Fruit fly (Drosophila melanogaster): Measurements from ENCODE around the gene CG46310.
A peak's percentile ranks its signal among the peaks of the same experiment; 100 is the strongest.

Gene CG46310

dm6 chr3R:23130181-23130580, 43.5 kb upstream of the CG46310 start:
- TF ChIP-seq CG4318 (GFP tag; optimal IDR thresholded peaks at IDR 0.05) = no peak
- no peak for TF ChIP-seq Blimp-1 (GFP tag; optimal IDR thresholded peaks at IDR 0.05)
- TF ChIP-seq CG6163 (GFP tag; IDR thresholded peaks at IDR 0.05) = no peak
- TF ChIP-seq spab (GFP tag; optimal IDR thresholded peaks at IDR 0.05) = no peak
- no peak for TF ChIP-seq CG10669 (GFP tag; optimal IDR thresholded peaks at IDR 0.05)
- TF ChIP-seq Smox (GFP tag; optimal IDR thresholded peaks at IDR 0.05) = no peak
- TF ChIP-seq CG16779 (tag; optimal IDR thresholded peaks at IDR 0.05) = no peak
- no peak for TF ChIP-seq dsx (GFP tag; optimal IDR thresholded peaks at IDR 0.05; ENCODE audit: poor library complexity, severe bottlenecking)

DNA sequence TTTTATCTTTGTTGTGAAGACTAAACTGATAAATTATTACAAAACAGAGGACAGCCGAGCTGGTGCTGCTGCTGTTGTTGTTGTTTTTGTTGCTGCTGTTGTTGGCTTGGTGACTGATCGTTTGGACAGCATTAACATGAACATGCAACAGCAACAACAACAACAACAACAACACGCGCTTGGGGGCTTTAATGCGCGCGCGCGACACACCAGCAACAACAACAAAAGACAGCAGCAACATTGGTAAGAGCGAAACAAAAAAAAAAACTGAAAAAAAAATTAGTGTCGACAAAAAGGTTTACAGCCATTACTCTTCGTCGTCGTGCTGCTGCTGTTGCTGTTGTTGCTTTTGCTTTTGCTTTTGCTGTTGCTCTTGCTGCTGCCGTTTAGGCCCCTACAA, 42.8 kb upstream of the CG46310 start:
- TF ChIP-seq CG6792 (GFP tag; optimal IDR thresholded peaks at IDR 0.05) (no peak), ss (GFP tag; optimal IDR thresholded peaks at IDR 0.05) (no peak), acj6 (GFP tag; optimal IDR thresholded peaks at IDR 0.05) (no peak), CG11902 (GFP tag; optimal IDR thresholded peaks at IDR 0.05) (no peak), CG1621 (tag; optimal IDR thresholded peaks at IDR 0.05) (no peak), Hr4 (GFP tag; optimal IDR thresholded peaks at IDR 0.05) (no peak), CG32006 (GFP tag; optimal IDR thresholded peaks at IDR 0.05) (no peak), Hr38 (GFP tag; optimal IDR thresholded peaks at IDR 0.05) (no peak), CG6854 (GFP tag; optimal IDR thresholded peaks at IDR 0.05) (no peak), achi (GFP tag; optimal IDR thresholded peaks at IDR 0.05) (no peak), Sox14 (GFP tag; optimal IDR thresholded peaks at IDR 0.05) (no peak), Met (GFP tag; optimal IDR thresholded peaks at IDR 0.05) (no peak), CG11294 (GFP tag; IDR thresholded peaks at IDR 0.05) (no peak), CG6808 (GFP tag; optimal IDR thresholded peaks at IDR 0.05) (no peak)

DNA sequence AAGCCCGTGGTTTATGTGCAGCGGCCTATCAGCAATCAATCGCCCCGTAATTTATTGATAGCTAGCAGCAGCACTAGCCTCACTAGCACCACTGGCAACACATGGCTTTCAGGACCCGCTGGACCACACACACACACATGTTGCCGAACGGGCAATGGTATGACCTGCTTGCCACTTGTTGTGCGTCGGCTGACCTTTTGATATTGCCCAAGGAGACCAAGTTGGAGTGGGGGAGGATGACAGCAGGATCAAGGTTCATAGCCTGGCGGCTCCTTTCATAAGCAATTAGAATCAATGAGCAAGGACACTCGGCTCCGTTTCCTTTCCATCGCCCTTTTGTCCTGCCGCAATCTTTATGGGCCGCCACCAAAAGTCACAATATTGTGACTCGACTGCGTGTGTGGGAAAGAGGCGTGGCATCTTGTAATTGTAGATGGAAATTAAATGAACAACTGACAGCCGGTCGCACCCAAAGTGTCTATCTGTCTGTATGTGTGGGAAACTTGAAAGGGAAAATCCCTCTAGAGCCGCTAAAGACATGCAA, 42.3 kb upstream of the CG46310 start:
- no peak for TF ChIP-seq CG6792 (GFP tag; optimal IDR thresholded peaks at IDR 0.05)
- TF ChIP-seq CG4318 (GFP tag; optimal IDR thresholded peaks at IDR 0.05) = no peak
- no peak for TF ChIP-seq vri (GFP tag; optimal IDR thresholded peaks at IDR 0.05)
- TF ChIP-seq ss (GFP tag; optimal IDR thresholded peaks at IDR 0.05) = no peak
- TF ChIP-seq Eip75B (GFP tag; optimal IDR thresholded peaks at IDR 0.05) = no peak
- no peak for TF ChIP-seq CG32006 (GFP tag; optimal IDR thresholded peaks at IDR 0.05)
- TF ChIP-seq net (GFP tag; optimal IDR thresholded peaks at IDR 0.05) = no peak
- TF ChIP-seq acj6 (GFP tag; optimal IDR thresholded peaks at IDR 0.05) = no peak
- no peak for TF ChIP-seq CG1621 (tag; optimal IDR thresholded peaks at IDR 0.05)
- TF ChIP-seq dsx (GFP tag; optimal IDR thresholded peaks at IDR 0.05; ENCODE audit: poor library complexity, severe bottlenecking) = no peak
- TF ChIP-seq CG9139 (GFP tag; optimal IDR thresholded peaks at IDR 0.05) = no peak
- no peak for TF ChIP-seq CG3032 (tag; optimal IDR thresholded peaks at IDR 0.05)
- TF ChIP-seq CG34406 (GFP tag; optimal IDR thresholded peaks at IDR 0.05) = no peak
- no peak for TF ChIP-seq OdsH (GFP tag; optimal IDR thresholded peaks at IDR 0.05)

DNA sequence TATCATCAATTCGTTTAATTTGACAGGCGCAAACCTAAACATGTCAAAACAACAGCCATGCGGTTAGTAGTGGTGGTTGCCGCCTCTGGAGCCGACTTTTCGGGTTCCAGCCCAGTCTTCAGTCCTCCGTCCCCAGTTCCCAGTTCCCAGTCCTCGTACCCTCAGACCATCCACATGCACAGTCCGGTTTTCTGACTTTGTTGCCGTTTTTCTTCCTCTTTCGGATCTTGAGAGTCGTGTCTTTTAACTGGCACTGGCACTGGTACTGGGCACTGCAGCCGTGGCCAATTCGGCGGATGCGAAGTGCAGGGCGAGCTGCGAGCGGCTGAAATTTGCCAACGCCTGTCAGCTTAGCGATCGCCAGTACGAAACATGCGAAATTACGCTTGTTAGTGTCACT, 41.4 kb upstream of the CG46310 start:
- TF ChIP-seq dsx (GFP tag; optimal IDR thresholded peaks at IDR 0.05; ENCODE audit: poor library complexity, severe bottlenecking) = peak; percentile 96
- TF ChIP-seq dac (GFP tag; optimal IDR thresholded peaks at IDR 0.05) = no peak
- TF ChIP-seq CG9139 (GFP tag; optimal IDR thresholded peaks at IDR 0.05) = no peak

- TF ChIP-seq CG15336 (GFP tag; IDR thresholded peaks at IDR 0.05) = no peak
- no peak for TF ChIP-seq CG6163 (GFP tag; IDR thresholded peaks at IDR 0.05)
- TF ChIP-seq fd85E (GFP tag; optimal IDR thresholded peaks at IDR 0.05) = no peak
- peak; percentile 32 for TF ChIP-seq Met (GFP tag; optimal IDR thresholded peaks at IDR 0.05)
- TF ChIP-seq CG16779 (tag; optimal IDR thresholded peaks at IDR 0.05) = no peak
- no peak for TF ChIP-seq dac (GFP tag; optimal IDR thresholded peaks at IDR 0.05)
- peak; percentile 44 for TF ChIP-seq Eip78C (GFP tag)
- TF ChIP-seq dsx (GFP tag; optimal IDR thresholded peaks at IDR 0.05; ENCODE audit: poor library complexity, severe bottlenecking) = no peak
- TF ChIP-seq Gug (GFP tag; IDR thresholded peaks at IDR 0.05) = no peak
- peak; percentile 68 for TF ChIP-seq svp (GFP tag)
- TF ChIP-seq Eip93F (GFP tag; optimal IDR thresholded peaks at IDR 0.05) = no peak
- no peak for TF ChIP-seq CG11294 (GFP tag; IDR thresholded peaks at IDR 0.05)
- TF ChIP-seq acj6 (GFP tag; optimal IDR thresholded peaks at IDR 0.05) = no peak
- TF ChIP-seq net (GFP tag; optimal IDR thresholded peaks at IDR 0.05) = no peak
- peak in 1 of 2 experiments; percentile 11 for TF ChIP-seq ss (GFP tag; optimal IDR thresholded peaks at IDR 0.05)
- no peak for TF ChIP-seq CG32006 (GFP tag; optimal IDR thresholded peaks at IDR 0.05)
- no peak for TF ChIP-seq Ets96B (tag; optimal IDR thresholded peaks at IDR 0.05)
- TF ChIP-seq fkh (GFP tag; optimal IDR thresholded peaks at IDR 0.05) = peak; percentile 12
- TF ChIP-seq CG8319 (GFP tag; optimal IDR thresholded peaks at IDR 0.05) = no peak
- no peak for TF ChIP-seq OdsH (GFP tag; optimal IDR thresholded peaks at IDR 0.05)
- no peak for TF ChIP-seq CG11762 (GFP tag; optimal IDR thresholded peaks at IDR 0.05; ENCODE audit: insufficient read depth)
- no peak for TF ChIP-seq Sox102F (GFP tag; optimal IDR thresholded peaks at IDR 0.05)
Observed at dm6 chr3R:23133301-23133828, 40.3 kb upstream of the CG46310 start.
